Worm (Caenorhabditis elegans): ENCODE measurements around the gene clec-160.

The clec-160 gene

DNA sequence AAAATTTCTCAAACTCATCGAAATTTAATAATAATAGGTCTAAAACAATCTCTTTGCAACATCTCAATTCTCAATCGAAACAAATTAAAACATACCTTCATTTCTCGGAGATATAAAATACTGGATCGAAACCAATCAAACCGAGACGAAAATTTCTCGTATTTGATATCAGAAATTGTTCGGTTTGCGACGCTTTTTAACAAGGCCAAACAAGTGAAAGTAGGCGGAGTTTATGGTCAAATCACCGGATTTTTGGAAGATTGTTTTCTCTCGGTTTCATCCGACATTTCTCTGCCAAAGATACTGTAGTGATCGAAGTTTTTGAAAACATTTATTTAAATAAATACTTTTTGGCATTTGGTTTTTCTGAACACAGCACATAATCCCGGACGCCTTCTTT, 40.4 kb downstream of the clec-160 start, which contains the start of gene C02F5.14:
TSS of gene C02F5.14 (minus strand) at position 157 of the 400 bp plus-strand sequence.
- TF ChIP-seq ceh-45 (GFP tag; IDR thresholded peaks at IDR 0.05) (no peak), hlh-30 (tag; optimal IDR thresholded peaks at IDR 0.05; ENCODE audit: insufficient read depth) (no peak), ceh-24 (tag; optimal IDR thresholded peaks at IDR 0.05) (no peak), unc-42 (tag; optimal IDR thresholded peaks at IDR 0.05) (no peak), ama-1 (optimal IDR thresholded peaks at IDR 0.05) (no peak)

DNA sequence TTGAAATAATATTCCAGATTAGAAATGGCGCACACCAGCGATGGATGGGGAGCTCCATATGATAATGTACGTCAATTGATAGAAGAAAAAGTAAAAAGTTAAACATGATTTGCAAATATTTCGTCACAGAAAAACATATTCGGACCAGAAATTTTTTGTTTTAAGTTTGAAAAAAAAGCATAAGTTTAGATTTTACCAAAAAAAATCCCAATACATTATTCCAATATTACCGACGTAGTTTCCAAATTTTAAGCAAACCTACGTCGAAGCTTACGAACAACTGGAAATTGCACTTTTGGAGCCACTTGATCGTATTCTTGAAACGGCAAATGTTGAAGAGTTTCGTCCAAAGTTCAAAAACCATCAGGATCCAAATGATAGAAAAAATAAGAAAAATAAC, 43.1 kb downstream of the clec-160 start, which contains the start of gene henn-1:
TSS of gene henn-1 (plus strand) at position 18 of the 400 bp plus-strand sequence.
- TF ChIP-seq ceh-24 (tag; optimal IDR thresholded peaks at IDR 0.05) (no peak), syd-9 (tag; optimal IDR thresholded peaks at IDR 0.05) (no peak), unc-3 (GFP tag; conservative IDR thresholded peaks at IDR 0.05) (no peak), unc-3 (tag; optimal IDR thresholded peaks at IDR 0.05) (no peak), K09A11.1 (tag; optimal IDR thresholded peaks at IDR 0.05; ENCODE audit: insufficient read depth) (no peak), nhr-232 (tag; optimal IDR thresholded peaks at IDR 0.05) (no peak), fax-1 (tag; optimal IDR thresholded peaks at IDR 0.05) (no peak), elt-2 (tag; optimal IDR thresholded peaks at IDR 0.05) (no peak), elt-4 (tag; optimal IDR thresholded peaks at IDR 0.05) (no peak), sox-4 (tag; optimal IDR thresholded peaks at IDR 0.05) (no peak), sox-2 (GFP tag; IDR thresholded peaks at IDR 0.05) (no peak), ceh-31 (tag; optimal IDR thresholded peaks at IDR 0.05) (no peak), ceh-34 (tag; optimal IDR thresholded peaks at IDR 0.05) (no peak), tbx-7 (tag; optimal IDR thresholded peaks at IDR 0.05) (no peak)

DNA sequence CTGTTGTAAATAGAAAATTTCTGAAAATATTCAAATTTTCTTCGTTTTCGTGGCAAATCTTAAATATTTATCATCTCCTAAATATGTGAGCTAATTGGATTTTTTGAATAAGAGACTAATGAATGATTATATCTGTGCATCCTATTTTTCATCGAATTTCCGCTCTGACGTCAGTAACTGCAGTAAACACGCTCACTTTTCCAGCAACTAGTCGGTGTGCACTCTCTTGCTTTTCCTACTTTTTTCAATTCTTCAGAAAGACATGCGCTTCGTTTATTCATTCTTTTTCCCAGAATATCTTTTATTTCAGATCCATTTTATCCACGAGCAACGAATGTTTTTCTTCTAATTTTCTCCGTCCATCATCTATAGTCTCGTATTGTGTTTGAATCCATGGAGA, 46.3 kb downstream of the clec-160 start:
- TF ChIP-seq fkh-10 (GFP tag; optimal IDR thresholded peaks at IDR 0.05): no peak
- TF ChIP-seq nhr-232 (tag; optimal IDR thresholded peaks at IDR 0.05): no peak
- no peak for TF ChIP-seq ceh-2 (tag; optimal IDR thresholded peaks at IDR 0.05)
- TF ChIP-seq ceh-9 (tag; optimal IDR thresholded peaks at IDR 0.05): no peak
- no peak for TF ChIP-seq hlh-13 (GFP tag; optimal IDR thresholded peaks at IDR 0.05)
- no peak for TF ChIP-seq ama-1 (optimal IDR thresholded peaks at IDR 0.05)

DNA sequence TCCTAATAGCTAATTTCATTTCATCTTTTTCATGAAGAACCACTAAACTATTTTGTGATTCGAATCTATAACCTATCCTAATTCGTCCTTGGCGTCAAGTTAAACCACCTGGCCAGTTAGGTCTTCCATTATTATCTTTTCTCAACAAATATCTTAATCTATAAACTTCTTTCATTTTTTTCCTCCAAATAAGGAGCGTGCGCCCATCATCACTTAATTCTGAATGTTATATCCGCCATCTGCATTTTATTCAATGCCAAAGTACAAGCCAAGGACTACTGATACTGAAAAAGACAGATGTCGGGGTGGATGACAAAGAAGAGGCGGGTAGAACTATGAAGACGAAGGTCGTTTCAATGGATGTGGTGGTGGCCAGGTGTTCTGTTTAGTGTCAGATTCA, 46.9 kb downstream of the clec-160 start:
- no peak for TF ChIP-seq hlh-8 (tag; optimal IDR thresholded peaks at IDR 0.05)
- no peak for TF ChIP-seq tbx-2 (tag; optimal IDR thresholded peaks at IDR 0.05)
- no peak for TF ChIP-seq odd-2 (tag; optimal IDR thresholded peaks at IDR 0.05)
- no peak for TF ChIP-seq pag-3 (tag; optimal IDR thresholded peaks at IDR 0.05; ENCODE audit: borderline replicate concordance)
- no peak for TF ChIP-seq zip-5 (tag; optimal IDR thresholded peaks at IDR 0.05)
- no peak for TF ChIP-seq unc-86 (tag; optimal IDR thresholded peaks at IDR 0.05)
- TF ChIP-seq ets-4 (tag; optimal IDR thresholded peaks at IDR 0.05): no peak
- TF ChIP-seq ceh-31 (tag; optimal IDR thresholded peaks at IDR 0.05): no peak
- TF ChIP-seq hlh-30 (tag; optimal IDR thresholded peaks at IDR 0.05; ENCODE audit: insufficient read depth): no peak
- no peak for TF ChIP-seq ceh-18 (tag; optimal IDR thresholded peaks at IDR 0.05)
- TF ChIP-seq fkh-6 (tag; optimal IDR thresholded peaks at IDR 0.05): no peak
- no peak for TF ChIP-seq ceh-48 (tag; optimal IDR thresholded peaks at IDR 0.05)
- no peak for TF ChIP-seq sox-2 (GFP tag; IDR thresholded peaks at IDR 0.05)
- TF ChIP-seq npax-4 (tag; optimal IDR thresholded peaks at IDR 0.05): no peak
- no peak for TF ChIP-seq fax-1 (tag; optimal IDR thresholded peaks at IDR 0.05)
- TF ChIP-seq sdc-2 (tag; optimal IDR thresholded peaks at IDR 0.05): no peak
- TF ChIP-seq C38D4.7 (GFP tag; optimal IDR thresholded peaks at IDR 0.05): no peak

DNA sequence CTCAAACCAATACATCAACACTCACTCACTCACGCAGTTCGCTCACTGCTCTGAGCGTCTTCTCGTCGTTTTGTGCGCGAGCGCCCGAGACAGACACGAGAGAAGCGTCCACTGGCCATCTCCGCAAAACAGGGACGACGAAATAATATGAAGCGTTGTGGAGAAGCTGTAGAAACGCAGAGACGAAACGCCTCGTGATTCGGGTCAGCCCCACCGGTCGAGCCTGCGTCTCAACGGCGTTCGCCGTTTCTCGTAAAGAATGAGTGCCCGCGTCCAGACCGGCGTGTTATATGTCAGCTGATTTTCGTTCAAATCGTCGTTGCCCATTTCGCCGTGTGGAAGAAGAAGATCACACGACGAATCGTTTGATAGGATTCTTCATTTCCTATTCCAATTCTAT, 48.3 kb downstream of the clec-160 start, which contains the start of gene fbxl-1:
TSS of gene fbxl-1 (plus strand) at position 320 of the 400 bp plus-strand sequence.
- peak; percentile 13 for TF ChIP-seq ceh-14 (tag; optimal IDR thresholded peaks at IDR 0.05)
- no peak for TF ChIP-seq pros-1 (tag; optimal IDR thresholded peaks at IDR 0.05)
- TF ChIP-seq fax-1 (tag; optimal IDR thresholded peaks at IDR 0.05): no peak
- TF ChIP-seq pha-4 (tag; optimal IDR thresholded peaks at IDR 0.05): no peak
- no peak for TF ChIP-seq ahr-1 (tag; optimal IDR thresholded peaks at IDR 0.05)
- no peak for TF ChIP-seq pqm-1 (tag; optimal IDR thresholded peaks at IDR 0.05)
- TF ChIP-seq ceh-19 (GFP tag; optimal IDR thresholded peaks at IDR 0.05): no peak
- TF ChIP-seq zip-5 (tag; optimal IDR thresholded peaks at IDR 0.05): no peak
- no peak for TF ChIP-seq K02D7.2 (tag; optimal IDR thresholded peaks at IDR 0.05)
- TF ChIP-seq ztf-16 (tag; optimal IDR thresholded peaks at IDR 0.05): peak; percentile 16
- no peak for TF ChIP-seq ceh-9 (tag; optimal IDR thresholded peaks at IDR 0.05)
- no peak for TF ChIP-seq pag-3 (tag; optimal IDR thresholded peaks at IDR 0.05; ENCODE audit: borderline replicate concordance)
- TF ChIP-seq ama-1 (optimal IDR thresholded peaks at IDR 0.05): no peak
- TF ChIP-seq F13H6.1 (tag; optimal IDR thresholded peaks at IDR 0.05): peak; percentile 13
- TF ChIP-seq nhr-232 (tag; optimal IDR thresholded peaks at IDR 0.05): no peak
- TF ChIP-seq fkh-10 (GFP tag; optimal IDR thresholded peaks at IDR 0.05): no peak
- no peak for TF ChIP-seq dve-1 (tag; optimal IDR thresholded peaks at IDR 0.05)
- TF ChIP-seq hlh-6 (tag; optimal IDR thresholded peaks at IDR 0.05): no peak
- no peak for TF ChIP-seq lim-6 (tag; optimal IDR thresholded peaks at IDR 0.05)
